Worm (Caenorhabditis elegans): ENCODE data around the gene hex-5.

The hex-5 gene

DNA sequence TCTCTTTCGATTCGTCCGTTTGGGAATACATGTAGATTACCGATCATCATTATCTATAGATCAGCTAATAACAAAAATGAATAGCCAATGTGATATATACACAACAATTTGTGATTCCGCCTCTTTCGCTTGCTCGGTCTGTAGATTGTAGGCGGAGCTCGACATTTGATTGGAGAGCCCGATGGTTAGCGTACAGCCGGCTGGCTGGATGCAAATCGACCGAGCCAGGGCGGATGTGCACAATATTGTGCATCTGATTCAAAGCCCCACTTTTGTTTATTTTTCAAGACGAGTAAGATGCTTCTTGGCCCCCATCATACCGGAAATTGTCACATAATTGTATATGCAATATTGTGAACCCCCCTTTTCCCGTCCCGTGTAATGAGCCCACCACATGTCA is 43.3 kb downstream of the hex-5 start, which contains the start of gene dmd-4:
Gene dmd-4, minus strand, starts transcription at position 101 of the 400 bp plus-strand sequence.
- TF ChIP-seq B0310.2 (tag; optimal IDR thresholded peaks at IDR 0.05) (no peak), tra-4 (tag; optimal IDR thresholded peaks at IDR 0.05) (no peak), scrt-1 (GFP tag; IDR thresholded peaks at IDR 0.05) (no peak), tbx-37 (GFP tag; conservative IDR thresholded peaks at IDR 0.05) (no peak), ceh-13 (GFP tag; optimal IDR thresholded peaks at IDR 0.05) (no peak), ceh-36 (tag; optimal IDR thresholded peaks at IDR 0.05) (no peak), pes-1 (GFP tag; IDR thresholded peaks at IDR 0.05) (no peak), ama-1 (optimal IDR thresholded peaks at IDR 0.05) (no peak), hmg-4 (GFP tag; optimal IDR thresholded peaks at IDR 0.05) (no peak), F13C5.2 (tag; optimal IDR thresholded peaks at IDR 0.05) (no peak), aly-1 (tag; optimal IDR thresholded peaks at IDR 0.05) (no peak), sea-1 (GFP tag; conservative IDR thresholded peaks at IDR 0.05) (no peak), hnd-1 (tag; optimal IDR thresholded peaks at IDR 0.05) (no peak), ets-7 (tag; optimal IDR thresholded peaks at IDR 0.05) (no peak), tbx-11 (GFP tag; IDR thresholded peaks at IDR 0.05) (no peak), flt-1 (GFP tag; IDR thresholded peaks at IDR 0.05) (no peak), hmbx-1 (tag; optimal IDR thresholded peaks at IDR 0.05) (no peak)

ce11 chrX:14853712-14854217 is 51.3 kb downstream of the hex-5 start, which contains the start of the genes C27C12.1 and C27C12.4:
C27C12.1 (minus strand) TSS chrX:14853762.
C27C12.4 (plus strand) TSS chrX:14854086.
- TF ChIP-seq tra-4 (tag; optimal IDR thresholded peaks at IDR 0.05) (no peak), hmbx-1 (tag; optimal IDR thresholded peaks at IDR 0.05) (no peak), pes-1 (GFP tag; IDR thresholded peaks at IDR 0.05) (no peak), ceh-36 (tag; optimal IDR thresholded peaks at IDR 0.05) (no peak), sea-1 (GFP tag; conservative IDR thresholded peaks at IDR 0.05) (no peak), B0310.2 (tag; optimal IDR thresholded peaks at IDR 0.05) (no peak), ceh-13 (GFP tag; optimal IDR thresholded peaks at IDR 0.05) (no peak), flt-1 (GFP tag; IDR thresholded peaks at IDR 0.05) (no peak), F13C5.2 (tag; optimal IDR thresholded peaks at IDR 0.05) (peak; percentile 67), ama-1 (optimal IDR thresholded peaks at IDR 0.05) (no peak), scrt-1 (GFP tag; IDR thresholded peaks at IDR 0.05) (no peak), hmg-4 (GFP tag; optimal IDR thresholded peaks at IDR 0.05) (peak; percentile 67), aly-1 (tag; optimal IDR thresholded peaks at IDR 0.05) (no peak), tbx-11 (GFP tag; IDR thresholded peaks at IDR 0.05) (no peak), tbx-37 (GFP tag; conservative IDR thresholded peaks at IDR 0.05) (peak; percentile 58; the same call in 1 of the 2 replicates), hnd-1 (tag; optimal IDR thresholded peaks at IDR 0.05) (no peak), ets-7 (tag; optimal IDR thresholded peaks at IDR 0.05) (no peak)

DNA sequence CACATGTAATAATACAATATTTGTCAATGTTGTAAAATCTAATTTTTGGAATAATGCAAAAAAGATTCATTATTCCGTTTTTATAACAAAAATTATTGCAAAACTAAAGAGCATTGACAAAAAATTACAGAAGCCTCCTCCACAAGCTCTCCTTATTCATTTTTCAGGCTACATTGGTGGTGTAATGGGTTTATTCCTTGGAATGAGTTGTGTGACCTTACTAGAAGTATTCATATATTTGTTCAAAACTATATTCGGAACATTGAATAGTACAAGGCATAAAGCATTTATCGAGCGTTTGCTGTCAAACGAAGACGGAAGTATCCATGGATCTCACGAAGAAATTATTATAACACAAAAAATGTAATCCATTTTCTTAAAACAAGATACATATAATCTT is 53.2 kb downstream of the hex-5 start:
- no peak for TF ChIP-seq ceh-36 (tag; optimal IDR thresholded peaks at IDR 0.05)
- TF ChIP-seq hmbx-1 (tag; optimal IDR thresholded peaks at IDR 0.05), result no peak
- no peak for TF ChIP-seq tra-4 (tag; optimal IDR thresholded peaks at IDR 0.05)
- TF ChIP-seq hnd-1 (tag; optimal IDR thresholded peaks at IDR 0.05), result no peak

Measured in whole organism, early embryonic.